Fruit fly (Drosophila melanogaster): Measurements from ENCODE around the gene CG44869.
A peak's percentile ranks its signal among the peaks of the same experiment; 100 is the strongest.

The CG44869 gene

dm6 chr2L:15388980-15389379 lies 29.2 kb downstream of the CG44869 start (continued):
- TF ChIP-seq OdsH (GFP tag; optimal IDR thresholded peaks at IDR 0.05) (peak; percentile 74), N (GFP tag; optimal IDR thresholded peaks at IDR 0.05) (no peak), jim (GFP tag; optimal IDR thresholded peaks at IDR 0.05) (no peak), psq (GFP tag; optimal IDR thresholded peaks at IDR 0.05) (peak; percentile 80), dl (GFP tag; optimal IDR thresholded peaks at IDR 0.05; ENCODE audit: insufficient read depth in 1 of 2, partially characterized antibody in 2 of 2) (no peak), Jra (GFP tag; optimal IDR thresholded peaks at IDR 0.05) (no peak), fru (GFP tag; optimal IDR thresholded peaks at IDR 0.05) (peak; percentile 85), Hr83 (GFP tag; optimal IDR thresholded peaks at IDR 0.05; ENCODE audit: poor library complexity, severe bottlenecking) (no peak)

dm6 chr2L:15387886-15388605 lies 30.1 kb downstream of the CG44869 start:
- TF ChIP-seq CG9705 (GFP tag; optimal IDR thresholded peaks at IDR 0.05): no peak
- TF ChIP-seq rgr (GFP tag; optimal IDR thresholded peaks at IDR 0.05): no peak
- no peak for TF ChIP-seq N (GFP tag; optimal IDR thresholded peaks at IDR 0.05)
- TF ChIP-seq br (GFP tag; optimal IDR thresholded peaks at IDR 0.05): peak; percentile 7
- no peak for TF ChIP-seq Myc (optimal IDR thresholded peaks at IDR 0.05)
- TF ChIP-seq dmrt93B (GFP tag; optimal IDR thresholded peaks at IDR 0.05): peak; percentile 30
- TF ChIP-seq fru (GFP tag; optimal IDR thresholded peaks at IDR 0.05): peak; percentile 46
- no peak for TF ChIP-seq dsf (GFP tag; optimal IDR thresholded peaks at IDR 0.05; ENCODE audit: borderline replicate concordance)
- no peak for TF ChIP-seq Jra (GFP tag; optimal IDR thresholded peaks at IDR 0.05)
- TF ChIP-seq psq (GFP tag; optimal IDR thresholded peaks at IDR 0.05): peak; percentile 21
- TF ChIP-seq Abd-B (GFP tag; optimal IDR thresholded peaks at IDR 0.05): no peak
- peak; percentile 39 for TF ChIP-seq HLH106 (tag; optimal IDR thresholded peaks at IDR 0.05)
- peak; percentile 23 for TF ChIP-seq Hnf4 (GFP tag; optimal IDR thresholded peaks at IDR 0.05)
- no peak for TF ChIP-seq Hr78 (GFP tag; optimal IDR thresholded peaks at IDR 0.05)
- TF ChIP-seq h (GFP tag; optimal IDR thresholded peaks at IDR 0.05): peak; percentile 30
- TF ChIP-seq dl (GFP tag; optimal IDR thresholded peaks at IDR 0.05; ENCODE audit: insufficient read depth in 1 of 2, partially characterized antibody in 2 of 2): no peak
- TF ChIP-seq GATAd (GFP tag; optimal IDR thresholded peaks at IDR 0.05): no peak
- no peak for TF ChIP-seq sage (GFP tag; optimal IDR thresholded peaks at IDR 0.05)
- TF ChIP-seq CG32264 (GFP tag; optimal IDR thresholded peaks at IDR 0.05): no peak
- no peak for TF ChIP-seq CrebA (GFP tag; optimal IDR thresholded peaks at IDR 0.05; ENCODE audit: borderline replicate concordance)
- no peak for TF ChIP-seq Rel (GFP tag; optimal IDR thresholded peaks at IDR 0.05)
- no peak for TF ChIP-seq Rel (tag; optimal IDR thresholded peaks at IDR 0.05)
- peak; percentile 30 for TF ChIP-seq OdsH (GFP tag; optimal IDR thresholded peaks at IDR 0.05)
- TF ChIP-seq Mio (GFP tag; optimal IDR thresholded peaks at IDR 0.05): no peak
- peak; percentile 2 for TF ChIP-seq pan (optimal IDR thresholded peaks at IDR 0.05)
- peak; percentile 52 for TF ChIP-seq Sp1 (GFP tag; optimal IDR thresholded peaks at IDR 0.05)
- TF ChIP-seq lola (GFP tag; optimal IDR thresholded peaks at IDR 0.05): no peak
- peak in 1 of 2 experiments; percentile 37 for TF ChIP-seq foxo (GFP tag; optimal IDR thresholded peaks at IDR 0.05)
- TF ChIP-seq jim (GFP tag; optimal IDR thresholded peaks at IDR 0.05): no peak
- no peak for TF ChIP-seq Dfd (GFP tag; optimal IDR thresholded peaks at IDR 0.05)
- no peak for TF ChIP-seq usp (GFP tag; optimal IDR thresholded peaks at IDR 0.05)
- peak; percentile 45 for TF ChIP-seq ey (GFP tag; optimal IDR thresholded peaks at IDR 0.05)
- no peak for TF ChIP-seq tai (GFP tag; optimal IDR thresholded peaks at IDR 0.05)
- TF ChIP-seq brk (GFP tag; optimal IDR thresholded peaks at IDR 0.05): no peak
- no peak for TF ChIP-seq sv (GFP tag; optimal IDR thresholded peaks at IDR 0.05)
- peak; percentile 75 for TF ChIP-seq Vsx2 (GFP tag; optimal IDR thresholded peaks at IDR 0.05; ENCODE audit: partially characterized antibody)
- TF ChIP-seq woc (GFP tag; optimal IDR thresholded peaks at IDR 0.05): peak; percentile 73

DNA sequence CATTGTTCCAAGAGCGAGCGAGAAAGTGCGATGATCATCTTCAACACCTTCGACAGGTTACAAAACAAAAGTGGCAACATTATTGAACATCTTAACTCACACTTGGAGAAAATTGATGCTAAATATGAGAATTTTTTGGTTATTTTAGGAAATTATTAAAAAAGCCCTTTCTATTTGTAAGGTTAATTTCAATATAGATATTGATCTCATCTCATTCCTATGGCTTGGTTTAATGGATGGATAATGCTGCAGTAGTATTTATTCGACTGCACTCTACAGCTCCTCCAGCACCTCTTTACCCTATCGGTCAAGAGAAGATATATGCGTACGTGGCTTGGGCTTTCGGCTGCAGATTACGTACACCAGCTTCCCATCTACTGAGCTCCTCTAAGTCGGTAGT lies 31.4 kb downstream of the CG44869 start:
- TF ChIP-seq CG32264 (GFP tag; optimal IDR thresholded peaks at IDR 0.05) (peak; percentile 53), HLH106 (tag; optimal IDR thresholded peaks at IDR 0.05) (peak; percentile 57), Dfd (GFP tag; optimal IDR thresholded peaks at IDR 0.05) (no peak), Myc (optimal IDR thresholded peaks at IDR 0.05) (no peak), br (GFP tag; optimal IDR thresholded peaks at IDR 0.05) (peak; percentile 26), OdsH (GFP tag; optimal IDR thresholded peaks at IDR 0.05) (peak; percentile 65), N (GFP tag; optimal IDR thresholded peaks at IDR 0.05) (no peak), fru (GFP tag; optimal IDR thresholded peaks at IDR 0.05) (peak; percentile 64), ey (GFP tag; optimal IDR thresholded peaks at IDR 0.05) (peak; percentile 63), rgr (GFP tag; optimal IDR thresholded peaks at IDR 0.05) (peak; percentile 59), Sp1 (GFP tag; optimal IDR thresholded peaks at IDR 0.05) (peak; percentile 28), brk (GFP tag; optimal IDR thresholded peaks at IDR 0.05) (peak; percentile 45), Dif (GFP tag; optimal IDR thresholded peaks at IDR 0.05; ENCODE audit: partially characterized antibody) (no peak), dmrt93B (GFP tag; optimal IDR thresholded peaks at IDR 0.05) (peak; percentile 18), foxo (GFP tag; optimal IDR thresholded peaks at IDR 0.05) (peak in 1 of 2 experiments; percentile 63), h (GFP tag; optimal IDR thresholded peaks at IDR 0.05) (peak; percentile 76)
